Worm (Caenorhabditis elegans) whole organism, L4/young adult: Measurements from ENCODE around the gene K04G11.3.

Experiments used
- W03F9.2 ChIP-seq: fragments of 150-350 bp; optimal IDR thresholded peaks from 2 replicates; lab custom pipeline; 2014; ENCODE audit warnings: missing biosample characterization, missing genetic modification characterization
- dao-5 ChIP-seq: sonication (generic microtip); optimal IDR thresholded peaks from 2 replicates; lab custom pipeline; 2016; ENCODE audit warnings: missing genotype, missing genetic modification characterization, moderate library complexity, missing compliant biosample characterization
- him-1 ChIP-seq: sonication (generic microtip); optimal IDR thresholded peaks from 2 replicates; lab custom pipeline; 2016; ENCODE audit warnings: missing genotype, missing genetic modification reagents, missing genetic modification characterization, missing compliant biosample characterization

DNA sequence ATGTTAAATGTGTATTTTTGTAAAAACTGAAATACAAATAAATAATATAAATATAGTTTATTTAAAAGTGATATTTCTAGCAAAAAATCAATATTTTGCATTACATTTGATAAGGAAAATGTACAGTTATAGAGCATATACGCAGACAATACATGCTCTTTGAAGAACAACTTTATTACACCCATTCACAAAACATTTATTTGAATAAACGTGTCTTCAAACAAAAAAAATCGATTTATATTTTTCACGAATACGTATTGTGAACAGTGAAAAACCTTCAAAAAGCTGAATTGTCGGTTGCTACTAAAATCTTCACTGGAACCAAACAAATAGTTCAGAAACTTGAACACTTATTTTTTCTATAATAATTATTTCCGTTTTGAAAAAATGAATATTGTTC is at the start of gene K04G11.3:
- TF ChIP-seq W03F9.2 (tag; lab: Kevin White, UChicago) = no peak
- no peak for TF ChIP-seq him-1
- TF ChIP-seq dao-5 (tag; lab: Kevin White, UChicago) = no peak
